Worm (Caenorhabditis elegans) whole organism, late embryonic: ENCODE results near the gene srz-37.
A peak's percentile ranks its signal among the peaks of the same experiment; 100 is the strongest.

ENCODE experiments used
- C08G9.2 ChIP-seq: sonication (generic microtip); optimal IDR thresholded peaks from 2 replicates; lab custom pipeline; 2016; ENCODE audit warnings: mild to moderate bottlenecking, missing genetic modification characterization, moderate library complexity, missing compliant biosample characterization
- K02D7.2 ChIP-seq: sonication (generic microtip); optimal IDR thresholded peaks from 2 replicates; lab custom pipeline; 2017; ENCODE audit warnings: mild to moderate bottlenecking, missing genetic modification characterization, missing compliant biosample characterization
- K09A11.1 ChIP-seq: sonication (generic microtip); optimal IDR thresholded peaks from 2 replicates; lab custom pipeline; 2017; ENCODE audit warnings: antibody characterized with exemption, mild to moderate bottlenecking, missing genetic modification characterization, missing compliant biosample characterization; ENCODE audit not compliant: insufficient read depth
- T23F11.4 ChIP-seq: fragments of 200-800 bp; sonication (Bioruptor generic); optimal IDR thresholded peaks from 2 replicates; lab custom pipeline; 2018; ENCODE audit warnings: mild to moderate bottlenecking, missing genetic modification characterization, missing compliant biosample characterization
- Y22D7AL.16 ChIP-seq: sonication (generic microtip); optimal IDR thresholded peaks from 2 replicates; lab custom pipeline; 2016; ENCODE audit warnings: missing genetic modification characterization, missing compliant biosample characterization
- ceh-14 ChIP-seq: sonication (generic microtip); optimal IDR thresholded peaks from 2 replicates; lab custom pipeline; 2016; ENCODE audit warnings: missing genotype, missing genetic modification characterization, missing compliant biosample characterization
- ceh-19 ChIP-seq: fragments of 200-800 bp; sonication (Bioruptor generic); optimal IDR thresholded peaks from 2 replicates; lab custom pipeline; 2018; ENCODE audit warnings: mild to moderate bottlenecking, missing genetic modification characterization, missing compliant biosample characterization
- ceh-2 ChIP-seq: sonication (generic microtip); optimal IDR thresholded peaks from 2 replicates; lab custom pipeline; 2016; ENCODE audit warnings: missing genotype, missing genetic modification characterization, missing compliant biosample characterization
- ceh-22 ChIP-seq: sonication (generic microtip); optimal IDR thresholded peaks from 2 replicates; lab custom pipeline; 2017; ENCODE audit warnings: missing biosample characterization, missing genetic modification characterization
- ceh-24 ChIP-seq: sonication (generic microtip); optimal IDR thresholded peaks from 2 replicates; lab custom pipeline; 2016; ENCODE audit warnings: mild to moderate bottlenecking, missing genetic modification characterization, missing compliant biosample characterization
- ceh-30 ChIP-seq: fragments of 150-350 bp; optimal IDR thresholded peaks from 2 replicates; lab custom pipeline; 2014; ENCODE audit warnings: missing biosample characterization, missing genetic modification characterization
- ceh-31 ChIP-seq: sonication (generic microtip); optimal IDR thresholded peaks from 2 replicates; lab custom pipeline; 2016; ENCODE audit warnings: missing genetic modification characterization, missing compliant biosample characterization
- ceh-34 ChIP-seq: sonication (generic microtip); optimal IDR thresholded peaks from 2 replicates; lab custom pipeline; 2016; ENCODE audit warnings: mild to moderate bottlenecking, missing genetic modification characterization, missing compliant biosample characterization
- ceh-45 ChIP-seq: fragments of 200-800 bp; sonication (Bioruptor generic); IDR thresholded peaks from 2 replicates; pipeline ENCODE4 v1.3.6; 2022; ENCODE audit warnings: missing genetic modification reagents, missing genetic modification characterization, missing compliant biosample characterization
- ceh-48 ChIP-seq: sonication (generic microtip); optimal IDR thresholded peaks from 2 replicates; lab custom pipeline; 2016; ENCODE audit warnings: missing genetic modification characterization, inconsistent platforms, missing compliant biosample characterization
- ceh-6 ChIP-seq: fragments of 200-800 bp; sonication (Bioruptor generic); optimal IDR thresholded peaks from 2 replicates; lab custom pipeline; 2018; ENCODE audit warnings: mild to moderate bottlenecking, missing genetic modification characterization, missing compliant biosample characterization
- ceh-9 ChIP-seq: sonication (generic microtip); optimal IDR thresholded peaks from 2 replicates; lab custom pipeline; 2016; ENCODE audit warnings: mild to moderate bottlenecking, missing genetic modification characterization, inconsistent platforms, missing compliant biosample characterization
- dmd-4 ChIP-seq: sonication (generic microtip); optimal IDR thresholded peaks from 2 replicates; lab custom pipeline; 2016; ENCODE audit warnings: borderline replicate concordance, missing genetic modification characterization, missing compliant biosample characterization
- elt-2 ChIP-seq: sonication (generic microtip); optimal IDR thresholded peaks from 2 replicates; lab custom pipeline; 2016; ENCODE audit warnings: missing genetic modification reagents, missing genetic modification characterization, missing compliant biosample characterization
- elt-4 ChIP-seq: sonication (generic microtip); optimal IDR thresholded peaks from 2 replicates; lab custom pipeline; 2016; ENCODE audit warnings: missing genetic modification characterization, missing compliant biosample characterization
- ets-4 ChIP-seq: sonication (generic microtip); optimal IDR thresholded peaks from 2 replicates; lab custom pipeline; 2016; ENCODE audit warnings: missing genetic modification characterization, missing compliant biosample characterization
- eyg-1 ChIP-seq: sonication (generic microtip); optimal IDR thresholded peaks from 2 replicates; lab custom pipeline; 2016; ENCODE audit warnings: missing genotype, missing genetic modification characterization, missing compliant biosample characterization
- fkh-10 ChIP-seq: fragments of 150-350 bp; optimal IDR thresholded peaks from 2 replicates; lab custom pipeline; 2014; ENCODE audit warnings: missing biosample characterization, missing genetic modification reagents, missing genetic modification characterization
- fkh-6 ChIP-seq: sonication (generic microtip); optimal IDR thresholded peaks from 2 replicates; lab custom pipeline; 2016; ENCODE audit warnings: missing genetic modification characterization, missing compliant biosample characterization
- gmeb-2 ChIP-seq: sonication (generic microtip); optimal IDR thresholded peaks from 2 replicates; lab custom pipeline; 2016; ENCODE audit warnings: missing genetic modification characterization, inconsistent platforms, missing compliant biosample characterization
- hlh-13 ChIP-seq: fragments of 200-800 bp; sonication (Bioruptor generic); optimal IDR thresholded peaks from 2 replicates; lab custom pipeline; 2018; ENCODE audit warnings: mild to moderate bottlenecking, missing genetic modification characterization, missing compliant biosample characterization
- hlh-30 ChIP-seq: sonication (generic microtip); optimal IDR thresholded peaks from 2 replicates; lab custom pipeline; 2017; ENCODE audit warnings: antibody characterized with exemption, missing genetic modification characterization, missing compliant biosample characterization; ENCODE audit not compliant: insufficient read depth
- hlh-6 ChIP-seq: sonication (generic microtip); optimal IDR thresholded peaks from 2 replicates; lab custom pipeline; 2016; ENCODE audit warnings: missing genotype, missing genetic modification characterization, missing compliant biosample characterization
- hlh-8 ChIP-seq: sonication (generic microtip); optimal IDR thresholded peaks from 2 replicates; lab custom pipeline; 2016; ENCODE audit warnings: missing genotype, missing genetic modification characterization, missing compliant biosample characterization
- lim-6 ChIP-seq: sonication (generic microtip); optimal IDR thresholded peaks from 2 replicates; lab custom pipeline; 2016; ENCODE audit warnings: missing genetic modification characterization, missing compliant biosample characterization
- lin-11 ChIP-seq: fragments of 200-800 bp; sonication (Bioruptor generic); optimal IDR thresholded peaks from 2 replicates; lab custom pipeline; 2018; ENCODE audit warnings: mild to moderate bottlenecking, missing genetic modification characterization, missing compliant biosample characterization
- madf-2 ChIP-seq: sonication (generic microtip); optimal IDR thresholded peaks from 2 replicates; lab custom pipeline; 2017; ENCODE audit warnings: missing genetic modification characterization, missing compliant biosample characterization
- mec-3 ChIP-seq: sonication (generic microtip); optimal IDR thresholded peaks from 2 replicates; lab custom pipeline; 2016; ENCODE audit warnings: borderline replicate concordance, missing genetic modification characterization, missing compliant biosample characterization
- nhr-11 ChIP-seq: fragments of 150-350 bp; optimal IDR thresholded peaks from 2 replicates; lab custom pipeline; 2014; ENCODE audit warnings: missing biosample characterization, missing genetic modification characterization
- nhr-232 ChIP-seq: sonication (generic microtip); optimal IDR thresholded peaks from 2 replicates; lab custom pipeline; 2016; ENCODE audit warnings: missing genetic modification characterization, missing compliant biosample characterization
- npax-4 ChIP-seq: sonication (generic microtip); optimal IDR thresholded peaks from 2 replicates; lab custom pipeline; 2016; ENCODE audit warnings: missing genetic modification characterization, missing compliant biosample characterization
- odd-2 ChIP-seq: sonication (generic microtip); optimal IDR thresholded peaks from 2 replicates; lab custom pipeline; 2017; ENCODE audit warnings: antibody characterized with exemption, mild to moderate bottlenecking, missing genetic modification characterization, missing compliant biosample characterization
- pag-3 ChIP-seq: sonication (generic microtip); optimal IDR thresholded peaks from 2 replicates; lab custom pipeline; 2016; ENCODE audit warnings: missing compliant biosample characterization, missing genetic modification characterization, borderline replicate concordance
- pat-9 ChIP-seq: fragments of 200-800 bp; sonication (Bioruptor generic); optimal IDR thresholded peaks from 2 replicates; lab custom pipeline; 2018; ENCODE audit warnings: mild to moderate bottlenecking, missing genetic modification characterization, moderate library complexity, missing compliant biosample characterization
- pax-1 ChIP-seq: fragments of 150-350 bp; optimal IDR thresholded peaks from 2 replicates; lab custom pipeline; 2014; ENCODE audit warnings: missing biosample characterization, missing genetic modification characterization
- pqm-1 ChIP-seq: sonication (generic microtip); optimal IDR thresholded peaks from 2 replicates; lab custom pipeline; 2016; ENCODE audit warnings: missing genetic modification characterization, missing compliant biosample characterization
- pros-1 ChIP-seq: fragments of 150-350 bp; optimal IDR thresholded peaks from 2 replicates; lab custom pipeline; 2014; ENCODE audit warnings: missing biosample characterization, missing genetic modification reagents, missing genetic modification characterization
- sdc-2 ChIP-seq: sonication (generic microtip); optimal IDR thresholded peaks from 2 replicates; lab custom pipeline; 2016; ENCODE audit warnings: missing genotype, missing genetic modification characterization, missing compliant biosample characterization
- sox-2 ChIP-seq: fragments of 200-800 bp; sonication (Bioruptor generic); IDR thresholded peaks from 2 replicates; pipeline ENCODE4 v1.3.6; 2022; ENCODE audit warnings: missing genetic modification reagents, missing genetic modification characterization, missing compliant biosample characterization
- syd-9 ChIP-seq: sonication (generic microtip); optimal IDR thresholded peaks from 2 replicates; lab custom pipeline; 2016; ENCODE audit warnings: mild to moderate bottlenecking, missing genetic modification characterization, moderate library complexity, missing compliant biosample characterization
- unc-42 ChIP-seq: sonication (generic microtip); optimal IDR thresholded peaks from 2 replicates; lab custom pipeline; 2016; ENCODE audit warnings: missing genotype, missing genetic modification characterization, missing compliant biosample characterization
- unc-55 ChIP-seq: sonication (generic microtip); optimal IDR thresholded peaks from 2 replicates; lab custom pipeline; 2017; ENCODE audit warnings: missing biosample characterization, missing genetic modification reagents, missing genetic modification characterization
- unc-86 ChIP-seq: sonication (generic microtip); optimal IDR thresholded peaks from 2 replicates; lab custom pipeline; 2016; ENCODE audit warnings: missing genetic modification characterization, missing compliant biosample characterization
- zip-5 ChIP-seq: sonication (generic microtip); optimal IDR thresholded peaks from 2 replicates; lab custom pipeline; 2016; ENCODE audit warnings: missing genetic modification characterization, missing compliant biosample characterization

srz-37 gene

DNA sequence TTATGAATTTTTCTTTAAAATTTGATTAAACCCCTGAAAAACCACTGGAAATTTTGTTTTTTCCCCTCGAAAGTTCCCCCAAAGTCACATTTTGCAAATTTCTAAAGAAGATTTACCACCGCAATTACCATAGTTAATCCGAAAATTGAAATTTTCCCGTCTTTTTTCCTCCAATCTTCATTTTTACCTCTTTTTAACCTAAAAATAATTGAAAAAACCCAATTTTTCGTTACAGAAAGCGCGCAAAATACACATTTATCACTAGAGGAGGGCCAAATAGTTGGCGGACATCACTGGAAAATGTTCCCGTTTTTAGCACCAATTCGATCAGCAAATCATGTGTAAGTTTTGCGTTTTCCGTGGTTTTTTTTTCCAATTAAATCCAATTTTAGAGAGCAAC is 34.9 kb upstream of the srz-37 start, which contains the start of gene unc-33:
Gene unc-33 (plus strand): TSS at position 301 of the 400 bp plus-strand sequence.
- TF ChIP-seq unc-55 (no peak), pat-9 (tag; lab: Kevin White, UChicago) (no peak), T23F11.4 (GFP tag; lab: Kevin White, UChicago) (no peak), pqm-1 (tag; lab: Kevin White, UChicago) (no peak), Y22D7AL.16 (tag; lab: Kevin White, UChicago) (no peak), ceh-31 (tag; lab: Kevin White, UChicago) (no peak), npax-4 (tag; lab: Kevin White, UChicago) (no peak), C08G9.2 (tag; lab: Kevin White, UChicago) (no peak), unc-86 (no peak), nhr-232 (tag; lab: Kevin White, UChicago) (no peak), mec-3 (no peak)
- TF ChIP-seq, all 69 proteins: peak for 0

DNA sequence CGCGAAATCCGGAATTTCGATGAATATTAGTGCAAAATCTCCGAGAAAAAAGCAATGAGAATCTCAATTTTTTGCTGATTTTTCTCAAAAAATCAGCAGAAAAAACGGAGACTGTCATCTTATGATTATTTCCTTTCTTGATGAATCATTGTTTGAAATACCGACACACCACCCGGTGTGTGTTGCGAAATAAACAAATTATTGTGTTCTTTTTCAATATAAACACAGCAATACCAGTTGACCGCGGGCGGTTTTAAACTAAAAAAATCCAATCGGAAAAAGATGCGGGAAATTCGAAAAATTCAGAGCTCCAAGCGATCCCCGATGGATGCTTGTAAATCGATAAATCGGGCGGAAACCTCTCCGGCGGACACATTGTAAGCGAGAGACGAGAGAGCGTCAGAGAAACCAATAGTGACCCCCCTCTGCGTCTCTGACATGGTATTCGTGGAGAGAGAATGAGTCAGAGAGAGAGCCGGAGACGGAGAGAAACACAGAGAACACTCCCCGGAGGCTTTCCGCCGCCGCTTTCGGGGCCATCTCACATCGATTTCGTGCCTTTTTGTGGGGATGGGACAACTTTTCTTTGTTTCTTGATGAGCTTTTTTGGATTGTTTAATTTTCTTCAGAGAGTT is 33.9 kb upstream of the srz-37 start:
- TF ChIP-seq pqm-1 (tag; lab: Kevin White, UChicago) = no peak
- TF ChIP-seq dmd-4 (tag; lab: Kevin White, UChicago) = no peak
- peak; percentile 14 for TF ChIP-seq unc-42 (tag; lab: Kevin White, UChicago)
- TF ChIP-seq syd-9 (tag; lab: Kevin White, UChicago) = no peak
- TF ChIP-seq lim-6 (tag; lab: Kevin White, UChicago) = no peak
- no peak for TF ChIP-seq K09A11.1 (tag; lab: Kevin White, UChicago)
- no peak for TF ChIP-seq ceh-9
- no peak for TF ChIP-seq npax-4 (tag; lab: Kevin White, UChicago)
- no peak for TF ChIP-seq hlh-8 (tag; lab: Kevin White, UChicago)
- TF ChIP-seq sdc-2 = no peak
- TF ChIP-seq fkh-10 (GFP tag; lab: Kevin White, UChicago) = no peak
- no peak for TF ChIP-seq pat-9 (tag; lab: Kevin White, UChicago)
- no peak for TF ChIP-seq nhr-232 (tag; lab: Kevin White, UChicago)
- TF ChIP-seq sox-2 (GFP tag; lab: Robert Waterston, UW) = no peak
- no peak for TF ChIP-seq ceh-2 (tag; lab: Kevin White, UChicago)
- TF ChIP-seq ceh-6 (GFP tag; lab: Kevin White, UChicago) = no peak
- TF ChIP-seq pros-1 (tag; lab: Kevin White, UChicago) = no peak
- TF ChIP-seq ceh-48 = peak; percentile 89
- no peak for TF ChIP-seq ceh-19
- no peak for TF ChIP-seq madf-2 (tag; lab: Kevin White, UChicago)
- TF ChIP-seq fkh-6 (tag; lab: Kevin White, UChicago) = no peak
- TF ChIP-seq unc-86 = no peak
- no peak for TF ChIP-seq hlh-13 (GFP tag; lab: Kevin White, UChicago)
- no peak for TF ChIP-seq eyg-1 (tag; lab: Kevin White, UChicago)
- TF ChIP-seq ceh-45 (GFP tag; lab: Robert Waterston, UW) = no peak
- no peak for TF ChIP-seq C08G9.2 (tag; lab: Kevin White, UChicago)
- TF ChIP-seq elt-4 (tag; lab: Kevin White, UChicago) = no peak
- no peak for TF ChIP-seq ceh-14 (tag; lab: Kevin White, UChicago)
- no peak for TF ChIP-seq ceh-30
- no peak for TF ChIP-seq hlh-6 (tag; lab: Kevin White, UChicago)
- TF ChIP-seq lin-11 (tag; lab: Kevin White, UChicago) = no peak
- peak; percentile 28 for TF ChIP-seq ceh-34
- no peak for TF ChIP-seq pag-3 (tag; lab: Kevin White, UChicago)
- TF ChIP-seq nhr-11 (tag; lab: Kevin White, UChicago) = no peak
- no peak for TF ChIP-seq gmeb-2 (tag; lab: Kevin White, UChicago)
- no peak for TF ChIP-seq ceh-22 (tag; lab: Kevin White, UChicago)
- no peak for TF ChIP-seq zip-5 (tag; lab: Kevin White, UChicago)
- peak; percentile 0 for TF ChIP-seq elt-2 (tag; lab: Kevin White, UChicago)
- TF ChIP-seq ets-4 = no peak
- TF ChIP-seq K02D7.2 = no peak
- no peak for TF ChIP-seq hlh-30 (tag; lab: Kevin White, UChicago)
- no peak for TF ChIP-seq odd-2 (tag; lab: Kevin White, UChicago)
- no peak for TF ChIP-seq mec-3
- no peak for TF ChIP-seq pax-1 (tag; lab: Kevin White, UChicago)
- TF ChIP-seq ceh-24 (tag; lab: Kevin White, UChicago) = no peak
